Fruit fly (Drosophila melanogaster) whole organism, embryonic: Measurements from ENCODE around the gene CG3999.
A peak's percentile ranks its signal among the peaks of the same experiment; 100 is the strongest.

Experiments used
- Atf-2 ChIP-seq: fragments of 200-800 bp; sonication (Bioruptor generic); optimal IDR thresholded peaks from 2 replicates; lab custom pipeline; 2016; ENCODE audit warnings: missing biosample characterization, missing genetic modification characterization
- BEAF-32 ChIP-seq: fragments of 200-800 bp; sonication (Bioruptor generic); optimal IDR thresholded peaks from 3 replicates; lab custom pipeline; 2017; ENCODE audit warnings: missing biosample characterization, missing genetic modification characterization, mild to moderate bottlenecking, moderate library complexity, missing genetic modification reagents
- Bdp1 ChIP-seq: fragments of 200-800 bp; sonication (Bioruptor generic); optimal IDR thresholded peaks from 3 replicates; lab custom pipeline; 2016; ENCODE audit warnings: missing biosample characterization, missing genetic modification characterization
- Bteb2 ChIP-seq: fragments of 200-800 bp; sonication (Bioruptor generic); optimal IDR thresholded peaks from 2 replicates; lab custom pipeline; 2016; ENCODE audit warnings: missing biosample characterization, missing genetic modification characterization
- C15 ChIP-seq: fragments of 200-800 bp; sonication (Bioruptor generic); IDR thresholded peaks from 3 replicates; pipeline ENCODE4 v1.3.6; 2022; ENCODE audit warnings: missing biosample characterization, missing genetic modification characterization
- CG10543 ChIP-seq: fragments of 200-800 bp; sonication (Bioruptor generic); optimal IDR thresholded peaks from 3 replicates; lab custom pipeline; 2017; ENCODE audit warnings: missing biosample characterization, mild to moderate bottlenecking, missing genetic modification characterization, moderate library complexity
- CG11085 ChIP-seq: fragments of 200-800 bp; sonication (Bioruptor generic); IDR thresholded peaks from 2 replicates; pipeline ENCODE4 v1.3.6; 2022; ENCODE audit warnings: missing biosample characterization, missing genetic modification characterization
- CG13894 ChIP-seq: fragments of 200-800 bp; sonication (Bioruptor generic); optimal IDR thresholded peaks from 3 replicates; lab custom pipeline; 2018; ENCODE audit warnings: missing biosample characterization, mild to moderate bottlenecking, missing genetic modification characterization, moderate library complexity
- CG16779 ChIP-seq: fragments of 200-800 bp; sonication (Bioruptor generic); IDR thresholded peaks from 2 replicates; pipeline ENCODE4 v1.3.6; 2022; ENCODE audit warnings: missing biosample characterization, missing genetic modification characterization
- CG16815 ChIP-seq: fragments of 200-800 bp; sonication (Bioruptor generic); optimal IDR thresholded peaks from 3 replicates; lab custom pipeline; 2017; ENCODE audit warnings: missing biosample characterization, mild to moderate bottlenecking, missing genetic modification characterization
- CG16863 ChIP-seq: fragments of 200-800 bp; sonication (Bioruptor generic); optimal IDR thresholded peaks from 3 replicates; lab custom pipeline; 2016; ENCODE audit warnings: missing biosample characterization, missing genetic modification characterization
- CG17385 ChIP-seq: fragments of 200-800 bp; sonication (Bioruptor generic); optimal IDR thresholded peaks from 3 replicates; lab custom pipeline; 2018; ENCODE audit warnings: missing biosample characterization, mild to moderate bottlenecking, missing genetic modification characterization
- CG18599 ChIP-seq: fragments of 200-800 bp; sonication (Bioruptor generic); optimal IDR thresholded peaks from 3 replicates; lab custom pipeline; 2017; ENCODE audit warnings: missing biosample characterization, missing genetic modification characterization, mild to moderate bottlenecking, moderate library complexity, missing genetic modification reagents
- CG2120 ChIP-seq: fragments of 200-800 bp; sonication (Bioruptor generic); optimal IDR thresholded peaks from 3 replicates; lab custom pipeline; 2016; ENCODE audit warnings: missing biosample characterization, missing genetic modification characterization
- CG2202 ChIP-seq: fragments of 200-800 bp; sonication (Bioruptor generic); optimal IDR thresholded peaks from 2 replicates; lab custom pipeline; 2018; ENCODE audit warnings: missing biosample characterization, mild to moderate bottlenecking, missing genetic modification characterization
- CG32532 ChIP-seq: fragments of 200-800 bp; sonication (Bioruptor generic); IDR thresholded peaks from 2 replicates; pipeline ENCODE4 v1.3.6; 2022; ENCODE audit warnings: missing biosample characterization, missing genetic modification characterization
- CG32772 ChIP-seq: fragments of 200-800 bp; sonication (Bioruptor generic); IDR thresholded peaks from 2 replicates; pipeline ENCODE4 v1.3.6; 2022; ENCODE audit warnings: missing biosample characterization, missing genetic modification characterization
- CG34422 ChIP-seq: fragments of 200-800 bp; sonication (Bioruptor generic); IDR thresholded peaks from 3 replicates; pipeline ENCODE4 v1.3.6; 2022; ENCODE audit warnings: missing biosample characterization, missing genetic modification characterization
- CG4360 ChIP-seq: fragments of 200-800 bp; sonication (Bioruptor generic); IDR thresholded peaks from 2 replicates; pipeline ENCODE4 v1.3.6; 2022; ENCODE audit warnings: missing biosample characterization, missing genetic modification characterization
- CG4707 ChIP-seq: fragments of 200-800 bp; sonication (Bioruptor generic); optimal IDR thresholded peaks from 2 replicates; lab custom pipeline; 2018; ENCODE audit warnings: missing biosample characterization, mild to moderate bottlenecking, missing genetic modification characterization, moderate library complexity
- CG6175 ChIP-seq: fragments of 200-800 bp; sonication (Bioruptor generic); IDR thresholded peaks from 3 replicates; pipeline ENCODE4 v1.3.6; 2022; ENCODE audit warnings: missing biosample characterization, missing genetic modification characterization
- CG9609 ChIP-seq: fragments of 200-800 bp; sonication (Bioruptor generic); optimal IDR thresholded peaks from 3 replicates; lab custom pipeline; 2016; ENCODE audit warnings: missing biosample characterization, missing genetic modification characterization
- CG9817 ChIP-seq: fragments of 200-800 bp; sonication (Bioruptor generic); optimal IDR thresholded peaks from 2 replicates; lab custom pipeline; 2018; ENCODE audit warnings: missing biosample characterization, mild to moderate bottlenecking, missing genetic modification characterization, moderate library complexity
- CTCF ChIP-seq: fragments of 200-800 bp; sonication (Bioruptor generic); optimal IDR thresholded peaks from 2 replicates; lab custom pipeline; 2017; ENCODE audit warnings: missing biosample characterization, mild to moderate bottlenecking, missing genetic modification characterization, moderate library complexity
- Deaf1 ChIP-seq: fragments of 200-800 bp; optimal IDR thresholded peaks from 3 replicates; lab custom pipeline; 2019; ENCODE audit warnings: missing biosample characterization, mild to moderate bottlenecking, missing genetic modification characterization, moderate library complexity
- Dfd ChIP-seq, 2 experiments: fragments of >200 bp; optimal IDR thresholded peaks; 2 replicates each; lab custom pipeline; 2017; ENCODE audit warnings: missing biosample characterization in 2 of 2, missing genetic modification characterization in 2 of 2
- Drgx ChIP-seq: fragments of 200-800 bp; sonication (Bioruptor generic); IDR thresholded peaks from 2 replicates; pipeline ENCODE4 v1.3.6; 2022; ENCODE audit warnings: missing biosample characterization, missing genetic modification characterization
- Ets65A ChIP-seq: fragments of 200-800 bp; sonication (Bioruptor generic); peaks from one replicate; lab custom pipeline; 2016; ENCODE audit warnings: missing biosample characterization, missing genetic modification characterization
- Fer1 ChIP-seq: fragments of 200-800 bp; sonication (Bioruptor generic); optimal IDR thresholded peaks from 2 replicates; lab custom pipeline; 2017; ENCODE audit warnings: missing biosample characterization, mild to moderate bottlenecking, missing genetic modification characterization
- Gug ChIP-seq: fragments of 200-800 bp; sonication (Bioruptor generic); IDR thresholded peaks from 4 replicates; pipeline ENCODE4 v1.3.6; 2022; ENCODE audit warnings: missing biosample characterization, missing genetic modification characterization
- Hr51 ChIP-seq, 2 experiments: fragments of 200-800 bp; sonication (Bioruptor generic); optimal IDR thresholded peaks; 2 replicates in 1 of 2; 3 replicates in 1 of 2; lab custom pipeline; 2016 to 2018; ENCODE audit warnings: missing biosample characterization in 2 of 2, missing genetic modification characterization in 2 of 2, mild to moderate bottlenecking in 1 of 2, moderate library complexity in 1 of 2
- Hsf ChIP-seq: fragments of 200-800 bp; sonication (Bioruptor generic); optimal IDR thresholded peaks from 3 replicates; lab custom pipeline; 2016; ENCODE audit warnings: missing biosample characterization, missing genetic modification characterization
- Mad ChIP-seq: fragments of 200-800 bp; sonication (Bioruptor generic); optimal IDR thresholded peaks from 2 replicates; lab custom pipeline; 2016; ENCODE audit warnings: missing biosample characterization, missing genetic modification characterization
- NFAT ChIP-seq: fragments of 200-800 bp; sonication (Bioruptor generic); IDR thresholded peaks from 2 replicates; pipeline ENCODE4 v1.3.6; 2022; ENCODE audit warnings: missing biosample characterization, missing genetic modification characterization
- Sry-δ ChIP-seq: fragments of 200-800 bp; sonication (Bioruptor generic); optimal IDR thresholded peaks from 2 replicates; lab custom pipeline; 2016; ENCODE audit warnings: missing biosample characterization, missing genetic modification characterization
- Tbp ChIP-seq: fragments of >200 bp; optimal IDR thresholded peaks from 2 replicates; lab custom pipeline; 2018; ENCODE audit warnings: missing biosample characterization, missing genetic modification characterization
- Vsx1 ChIP-seq: fragments of 200-800 bp; sonication (Bioruptor generic); optimal IDR thresholded peaks from 2 replicates; lab custom pipeline; 2017; ENCODE audit warnings: missing biosample characterization, mild to moderate bottlenecking, missing genetic modification characterization, missing genetic modification reagents
- ap ChIP-seq: fragments of 200-800 bp; sonication (Bioruptor generic); IDR thresholded peaks from 2 replicates; pipeline ENCODE4 v1.3.6; 2022; ENCODE audit warnings: missing biosample characterization, missing genetic modification characterization
- cato ChIP-seq: fragments of 200-800 bp; sonication (Bioruptor generic); optimal IDR thresholded peaks from 2 replicates; lab custom pipeline; 2016; ENCODE audit warnings: missing biosample characterization, missing genetic modification characterization, borderline replicate concordance
- cg ChIP-seq: fragments of 200-800 bp; sonication (Bioruptor generic); optimal IDR thresholded peaks from 3 replicates; lab custom pipeline; 2019; ENCODE audit warnings: missing biosample characterization, mild to moderate bottlenecking, missing genetic modification characterization, moderate library complexity
- dm ChIP-seq: fragments of 200-800 bp; sonication (Bioruptor generic); optimal IDR thresholded peaks from 3 replicates; lab custom pipeline; 2016; ENCODE audit warnings: missing biosample characterization, missing genetic modification characterization
- emc ChIP-seq: fragments of 200-800 bp; sonication (Bioruptor generic); optimal IDR thresholded peaks from 2 replicates; lab custom pipeline; 2016; ENCODE audit warnings: missing biosample characterization, missing genetic modification characterization
- eve ChIP-seq, 2 experiments: fragments of >200 bp; optimal IDR thresholded peaks; 2 replicates each; lab custom pipeline; 2017; ENCODE audit warnings: missing biosample characterization in 2 of 2, missing genetic modification characterization in 2 of 2
- exex ChIP-seq: fragments of 200-800 bp; sonication (Bioruptor generic); optimal IDR thresholded peaks from 4 replicates; lab custom pipeline; 2018; ENCODE audit warnings: missing biosample characterization, mild to moderate bottlenecking, missing genetic modification characterization, moderate library complexity
- hbn ChIP-seq: fragments of 200-800 bp; sonication (Bioruptor generic); IDR thresholded peaks from 2 replicates; pipeline ENCODE4 v1.3.6; 2022; ENCODE audit warnings: missing biosample characterization, missing genetic modification characterization; ENCODE audit not compliant: partially characterized antibody
- knrl ChIP-seq: fragments of 200-800 bp; sonication (Bioruptor generic); IDR thresholded peaks from 3 replicates; pipeline ENCODE4 v1.3.6; 2022; ENCODE audit warnings: missing biosample characterization, missing genetic modification characterization; ENCODE audit not compliant: partially characterized antibody
- pzg ChIP-seq: fragments of 200-800 bp; sonication (Bioruptor generic); optimal IDR thresholded peaks from 3 replicates; lab custom pipeline; 2018; ENCODE audit warnings: missing biosample characterization, mild to moderate bottlenecking, missing genetic modification characterization, moderate library complexity
- toy ChIP-seq: fragments of 200-800 bp; sonication (Bioruptor generic); IDR thresholded peaks from 2 replicates; pipeline ENCODE4 v1.3.6; 2022; ENCODE audit warnings: missing biosample characterization, missing genetic modification characterization
- twi ChIP-seq: fragments of 200-800 bp; optimal IDR thresholded peaks from 2 replicates; lab custom pipeline; 2019; ENCODE audit warnings: missing biosample characterization, mild to moderate bottlenecking, missing genetic modification characterization, moderate library complexity
- zf30C ChIP-seq: fragments of 200-800 bp; sonication (Bioruptor generic); optimal IDR thresholded peaks from 3 replicates; lab custom pipeline; 2018; ENCODE audit warnings: missing biosample characterization, mild to moderate bottlenecking, missing genetic modification characterization

Gene CG3999

dm6 chr3R:10226132-10227023, 24.9 kb upstream of the CG3999 start (continued):
- TF ChIP-seq CG2202 (no peak), NFAT (GFP tag; lab: Robert Waterston, UW) (0 out of 2 replicates have a peak, but pooled peaks have one; percentile 11), eve (GFP tag; optimal IDR thresholded peaks at IDR 0.05; lab: Kevin White, UChicago) (no peak), CG4360 (GFP tag; lab: Robert Waterston, UW) (no peak), Mad (GFP tag; lab: Kevin White, UChicago) (no peak), CG17385 (GFP tag; lab: Kevin White, UChicago) (no peak), Hr51 (GFP tag; optimal IDR thresholded peaks at IDR 0.05; lab: Kevin White, UChicago) (peak in 1 of 2 experiments; percentile 19), CG6175 (GFP tag; lab: Robert Waterston, UW) (no peak), Vsx1 (GFP tag; lab: Kevin White, UChicago) (no peak), CG16863 (GFP tag; lab: Kevin White, UChicago) (no peak), cato (no peak), CG4707 (no peak), Atf-2 (no peak), Tbp (GFP tag; lab: Kevin White, UChicago) (no peak), CG18599 (GFP tag; lab: Kevin White, UChicago) (peak; percentile 16), exex (tag; lab: Kevin White, UChicago) (no peak), CG32532 (GFP tag; lab: Robert Waterston, UW) (0 out of 2 replicates have a peak, but pooled peaks have one; percentile 14), C15 (GFP tag; lab: Robert Waterston, UW) (no peak), ap (GFP tag; lab: Robert Waterston, UW) (no peak), Drgx (no peak), zf30C (GFP tag; lab: Kevin White, UChicago) (peak; percentile 33), Fer1 (GFP tag; lab: Kevin White, UChicago) (no peak), Deaf1 (no peak), CG34422 (no peak), toy (GFP tag; lab: Robert Waterston, UW) (no peak), Ets65A (GFP tag; lab: Kevin White, UChicago) (peak; percentile 90), cg (GFP tag; lab: Kevin White, UChicago) (peak; percentile 62), Dfd (GFP tag; optimal IDR thresholded peaks at IDR 0.05; lab: Kevin White, UChicago) (no peak), Sry-δ (no peak), CG9817 (no peak), CG16815 (GFP tag; lab: Kevin White, UChicago) (no peak), CG9609 (GFP tag; lab: Kevin White, UChicago) (no peak), CG32772 (no peak), CG16779 (peak; percentile 73), pzg (GFP tag; lab: Kevin White, UChicago) (peak; percentile 4), CTCF (GFP tag; lab: Kevin White, UChicago) (no peak), CG10543 (GFP tag; lab: Kevin White, UChicago) (peak; percentile 17), Bdp1 (GFP tag; lab: Kevin White, UChicago) (no peak), CG11085 (GFP tag; lab: Robert Waterston, UW) (no peak), emc (GFP tag; lab: Kevin White, UChicago) (no peak), dm (GFP tag; lab: Kevin White, UChicago) (no peak), knrl (GFP tag; lab: Robert Waterston, UW) (no peak), hbn (GFP tag; lab: Robert Waterston, UW) (no peak), Gug (GFP tag; lab: Robert Waterston, UW) (no peak), Bteb2 (GFP tag; lab: Kevin White, UChicago) (no peak), CG13894 (tag; lab: Kevin White, UChicago) (peak; percentile 18), BEAF-32 (GFP tag; lab: Kevin White, UChicago) (no peak), CG2120 (GFP tag; lab: Kevin White, UChicago) (no peak), Hsf (GFP tag; lab: Kevin White, UChicago) (no peak), twi (tag; lab: Kevin White, UChicago) (no peak)
